Fruit fly (Drosophila melanogaster) whole organism, prepupa: Measurements from ENCODE around the gene CG3868.

ENCODE experiments used
- Blimp-1 ChIP-seq: fragments of 200-800 bp; sonication (Bioruptor generic); optimal IDR thresholded peaks from 3 replicates; lab custom pipeline; 2017; ENCODE audit warnings: missing biosample characterization, missing genetic modification characterization, mild to moderate bottlenecking, moderate library complexity, missing genetic modification reagents
- CG11294 ChIP-seq: fragments of 200-800 bp; sonication (Bioruptor generic); IDR thresholded peaks from 2 replicates; pipeline ENCODE4 v1.3.6; 2022; ENCODE audit warnings: missing biosample characterization, missing genetic modification characterization
- CG11762 ChIP-seq: fragments of 200-800 bp; sonication (Bioruptor generic); optimal IDR thresholded peaks from 3 replicates; lab custom pipeline; 2016; ENCODE audit warnings: missing biosample characterization, missing genetic modification characterization; ENCODE audit not compliant: insufficient read depth
- CG15336 ChIP-seq: fragments of 200-800 bp; sonication (Bioruptor generic); IDR thresholded peaks from 2 replicates; pipeline ENCODE4 v1.3.6; 2022; ENCODE audit warnings: missing biosample characterization, missing genetic modification characterization
- CG16779 ChIP-seq: fragments of 200-800 bp; sonication (Bioruptor generic); optimal IDR thresholded peaks from 3 replicates; lab custom pipeline; 2017; ENCODE audit warnings: missing biosample characterization, mild to moderate bottlenecking, missing genetic modification characterization
- CG31627 ChIP-seq: fragments of 200-800 bp; sonication (Bioruptor generic); optimal IDR thresholded peaks from 3 replicates; lab custom pipeline; 2016; ENCODE audit warnings: missing biosample characterization, missing genetic modification characterization
- CG34406 ChIP-seq: fragments of 200-800 bp; sonication (Bioruptor generic); optimal IDR thresholded peaks from 3 replicates; lab custom pipeline; 2016; ENCODE audit warnings: missing biosample characterization, missing genetic modification characterization
- CG3919 ChIP-seq: fragments of 200-800 bp; sonication (Bioruptor generic); optimal IDR thresholded peaks from 3 replicates; lab custom pipeline; 2016; ENCODE audit warnings: missing biosample characterization, missing genetic modification characterization
- CG6276 ChIP-seq: fragments of 200-800 bp; sonication (Bioruptor generic); optimal IDR thresholded peaks from 2 replicates; lab custom pipeline; 2017; ENCODE audit warnings: missing biosample characterization, mild to moderate bottlenecking, missing genetic modification characterization
- CG6792 ChIP-seq: fragments of 200-800 bp; sonication (Bioruptor generic); optimal IDR thresholded peaks from 3 replicates; lab custom pipeline; 2016; ENCODE audit warnings: missing biosample characterization, missing genetic modification characterization
- CG6808 ChIP-seq: fragments of 200-800 bp; sonication (Bioruptor generic); optimal IDR thresholded peaks from 3 replicates; lab custom pipeline; 2017; ENCODE audit warnings: missing biosample characterization, missing genetic modification characterization, mild to moderate bottlenecking, moderate library complexity, missing genetic modification reagents
- CG6854 ChIP-seq: fragments of 200-800 bp; sonication (Bioruptor generic); optimal IDR thresholded peaks from 2 replicates; lab custom pipeline; 2017; ENCODE audit warnings: missing biosample characterization, mild to moderate bottlenecking, missing genetic modification characterization
- CG7368 ChIP-seq: fragments of 200-800 bp; sonication (Bioruptor generic); optimal IDR thresholded peaks from 3 replicates; lab custom pipeline; 2016; ENCODE audit warnings: missing biosample characterization, missing genetic modification characterization
- CG9139 ChIP-seq: fragments of 200-800 bp; sonication (Bioruptor generic); optimal IDR thresholded peaks from 3 replicates; lab custom pipeline; 2017; ENCODE audit warnings: missing biosample characterization, mild to moderate bottlenecking, missing genetic modification characterization
- Eip75B ChIP-seq: fragments of 200-800 bp; sonication (Bioruptor generic); optimal IDR thresholded peaks from 3 replicates; lab custom pipeline; 2016; ENCODE audit warnings: missing biosample characterization, missing genetic modification characterization
- Eip93F ChIP-seq: fragments of 200-800 bp; sonication (Bioruptor generic); optimal IDR thresholded peaks from 2 replicates; lab custom pipeline; 2016; ENCODE audit warnings: missing biosample characterization, mild to moderate bottlenecking, missing genetic modification characterization
- Ets21C ChIP-seq: fragments of 200-800 bp; sonication (Bioruptor generic); optimal IDR thresholded peaks from 3 replicates; lab custom pipeline; 2016; ENCODE audit warnings: missing biosample characterization, missing genetic modification characterization
- Ets96B ChIP-seq: fragments of 200-800 bp; optimal IDR thresholded peaks from 2 replicates; lab custom pipeline; 2019; ENCODE audit warnings: missing biosample characterization, mild to moderate bottlenecking, missing genetic modification characterization, moderate library complexity
- Gug ChIP-seq: fragments of 200-800 bp; sonication (Bioruptor generic); IDR thresholded peaks from 2 replicates; pipeline ENCODE4 v1.3.6; 2022; ENCODE audit warnings: missing biosample characterization, missing genetic modification characterization
- Hr39 ChIP-seq: fragments of 200-800 bp; sonication (Bioruptor generic); optimal IDR thresholded peaks from 2 replicates; lab custom pipeline; 2016; ENCODE audit warnings: missing biosample characterization, missing genetic modification characterization
- Hr4 ChIP-seq: fragments of 200-800 bp; sonication (Bioruptor generic); optimal IDR thresholded peaks from 3 replicates; lab custom pipeline; 2016; ENCODE audit warnings: missing biosample characterization, missing genetic modification characterization
- Met ChIP-seq: fragments of 200-800 bp; sonication (Bioruptor generic); optimal IDR thresholded peaks from 3 replicates; lab custom pipeline; 2016; ENCODE audit warnings: missing biosample characterization, missing genetic modification characterization
- OdsH ChIP-seq: fragments of 200-800 bp; sonication (Bioruptor generic); optimal IDR thresholded peaks from 3 replicates; lab custom pipeline; 2016; ENCODE audit warnings: missing biosample characterization, missing genetic modification characterization
- Smox ChIP-seq: fragments of 200-800 bp; sonication (Bioruptor generic); optimal IDR thresholded peaks from 3 replicates; lab custom pipeline; 2016; ENCODE audit warnings: missing biosample characterization, missing genetic modification characterization
- Sox102F ChIP-seq: fragments of 200-800 bp; sonication (Bioruptor generic); optimal IDR thresholded peaks from 2 replicates; lab custom pipeline; 2016; ENCODE audit warnings: missing biosample characterization, mild to moderate bottlenecking, missing genetic modification characterization
- Sox14 ChIP-seq: fragments of 200-800 bp; sonication (Bioruptor generic); optimal IDR thresholded peaks from 3 replicates; lab custom pipeline; 2016; ENCODE audit warnings: missing biosample characterization, missing genetic modification characterization
- Sox15 ChIP-seq: fragments of 200-800 bp; sonication (Bioruptor generic); optimal IDR thresholded peaks from 3 replicates; lab custom pipeline; 2016; ENCODE audit warnings: missing biosample characterization, missing genetic modification characterization
- achi ChIP-seq: fragments of 200-800 bp; sonication (Bioruptor generic); optimal IDR thresholded peaks from 3 replicates; lab custom pipeline; 2016; ENCODE audit warnings: missing biosample characterization, missing genetic modification characterization
- acj6 ChIP-seq: fragments of 200-800 bp; sonication (Bioruptor generic); optimal IDR thresholded peaks from 3 replicates; lab custom pipeline; 2016; ENCODE audit warnings: missing biosample characterization, missing genetic modification characterization
- cyc ChIP-seq: fragments of 200-800 bp; sonication (Bioruptor generic); optimal IDR thresholded peaks from 3 replicates; lab custom pipeline; 2016; ENCODE audit warnings: missing biosample characterization, missing genetic modification characterization
- dac ChIP-seq: fragments of 200-800 bp; sonication (Bioruptor generic); optimal IDR thresholded peaks from 2 replicates; lab custom pipeline; 2017; ENCODE audit warnings: missing biosample characterization, mild to moderate bottlenecking, missing genetic modification characterization
- eg ChIP-seq: fragments of 200-800 bp; sonication (Bioruptor generic); IDR thresholded peaks from 3 replicates; pipeline ENCODE4 v1.3.6; 2022; ENCODE audit warnings: missing biosample characterization, missing genetic modification characterization
- fd59A ChIP-seq: fragments of 200-800 bp; sonication (Bioruptor generic); optimal IDR thresholded peaks from 2 replicates; lab custom pipeline; 2017; ENCODE audit warnings: missing biosample characterization, mild to moderate bottlenecking, missing genetic modification characterization, missing genetic modification reagents
- fd85E ChIP-seq: fragments of 200-800 bp; sonication (Bioruptor generic); optimal IDR thresholded peaks from 3 replicates; lab custom pipeline; 2016; ENCODE audit warnings: missing biosample characterization, missing genetic modification characterization
- fkh ChIP-seq: fragments of 200-800 bp; sonication (Bioruptor generic); optimal IDR thresholded peaks from 3 replicates; lab custom pipeline; 2017; ENCODE audit warnings: missing biosample characterization, mild to moderate bottlenecking, missing genetic modification characterization, moderate library complexity
- lz ChIP-seq: fragments of 200-800 bp; sonication (Bioruptor generic); optimal IDR thresholded peaks from 3 replicates; lab custom pipeline; 2016; ENCODE audit warnings: missing biosample characterization, missing genetic modification characterization
- net ChIP-seq: fragments of 200-800 bp; sonication (Bioruptor generic); optimal IDR thresholded peaks from 3 replicates; lab custom pipeline; 2016; ENCODE audit warnings: missing biosample characterization, missing genetic modification characterization
- pdm3 ChIP-seq: fragments of 200-800 bp; sonication (Bioruptor generic); optimal IDR thresholded peaks from 3 replicates; lab custom pipeline; 2016; ENCODE audit warnings: missing biosample characterization, missing genetic modification characterization
- spab ChIP-seq: fragments of 200-800 bp; sonication (Bioruptor generic); optimal IDR thresholded peaks from 2 replicates; lab custom pipeline; 2017; ENCODE audit warnings: missing biosample characterization, mild to moderate bottlenecking, missing genetic modification characterization, missing genetic modification reagents
- ss ChIP-seq, 2 experiments: fragments of 200-800 bp; sonication (Bioruptor generic); optimal IDR thresholded peaks; 2 replicates in 1 of 2; 3 replicates in 1 of 2; lab custom pipeline; 2017 to 2018; ENCODE audit warnings: mild to moderate bottlenecking in 2 of 2, missing biosample characterization in 2 of 2, missing genetic modification characterization in 2 of 2, moderate library complexity in 1 of 2
- svp ChIP-seq: fragments of 200-800 bp; sonication (Bioruptor generic); peaks from one replicate; lab custom pipeline; 2016; ENCODE audit warnings: missing biosample characterization, missing genetic modification characterization
- topi ChIP-seq: fragments of 200-800 bp; sonication (Bioruptor generic); optimal IDR thresholded peaks from 3 replicates; lab custom pipeline; 2016; ENCODE audit warnings: missing biosample characterization, missing genetic modification characterization

The CG3868 gene

dm6 chr3L:14363103-14363751, 39.3 kb downstream of the CG3868 start (continued):
- TF ChIP-seq ss (GFP tag; optimal IDR thresholded peaks at IDR 0.05; lab: Kevin White, UChicago) (peak; percentile 13 to 39), Ets96B (tag; lab: Kevin White, UChicago) (peak; percentile 67), cyc (GFP tag; lab: Kevin White, UChicago) (peak; percentile 22), Smox (GFP tag; lab: Kevin White, UChicago) (peak; percentile 16), CG11762 (GFP tag; lab: Kevin White, UChicago) (peak; percentile 53), fd85E (GFP tag; lab: Kevin White, UChicago) (no peak), Sox102F (GFP tag; lab: Kevin White, UChicago) (peak; percentile 25), OdsH (GFP tag; lab: Kevin White, UChicago) (peak; percentile 75), lz (GFP tag; lab: Kevin White, UChicago) (peak; percentile 25), spab (peak; percentile 48), acj6 (GFP tag; lab: Kevin White, UChicago) (peak; percentile 72), Sox14 (GFP tag; lab: Kevin White, UChicago) (peak; percentile 17), CG6854 (no peak), eg (GFP tag; lab: Robert Waterston, UW) (peak; percentile 49; the same call in 1 of the 3 replicates), fd59A (GFP tag; lab: Kevin White, UChicago) (peak; percentile 47), CG9139 (GFP tag; lab: Kevin White, UChicago) (no peak), fkh (GFP tag; lab: Kevin White, UChicago) (no peak), Ets21C (GFP tag; lab: Kevin White, UChicago) (no peak), CG11294 (GFP tag; lab: Robert Waterston, UW) (no peak; the same call in 1 of the 2 replicates), Blimp-1 (GFP tag; lab: Kevin White, UChicago) (no peak), Sox15 (GFP tag; lab: Kevin White, UChicago) (peak; percentile 41), achi (GFP tag; lab: Kevin White, UChicago) (peak; percentile 59), Gug (GFP tag; lab: Robert Waterston, UW) (peak; percentile 47; the same call in 1 of the 2 replicates), Met (GFP tag; lab: Kevin White, UChicago) (peak; percentile 54), CG15336 (peak; percentile 62), Hr39 (peak; percentile 30), Eip75B (peak; percentile 14), CG6808 (peak; percentile 48), CG7368 (GFP tag; lab: Kevin White, UChicago) (peak; percentile 36)
- TF ChIP-seq, all 60 proteins: peak for 48

DNA sequence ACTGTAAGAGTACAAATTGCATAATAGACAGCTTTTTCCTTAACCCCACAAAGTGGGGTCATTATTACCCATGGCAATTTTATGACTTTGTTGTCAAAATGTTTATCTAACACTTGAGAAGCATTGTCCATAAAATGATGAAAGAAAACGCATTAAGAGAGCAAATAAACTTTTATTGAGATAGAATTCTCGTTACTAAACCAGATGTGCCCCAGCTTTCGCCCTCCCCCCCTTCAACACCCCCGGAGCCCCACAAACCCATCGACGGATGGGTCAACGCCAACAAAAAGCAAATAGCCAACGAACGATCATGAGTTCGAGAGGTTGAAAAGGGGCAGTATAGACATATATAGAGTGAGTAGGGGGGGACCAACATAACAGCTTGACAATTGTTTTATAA, 39.9 kb downstream of the CG3868 start:
- no peak for TF ChIP-seq CG34406 (GFP tag; lab: Kevin White, UChicago)
- peak; percentile 20 for TF ChIP-seq fkh (GFP tag; lab: Kevin White, UChicago)

DNA sequence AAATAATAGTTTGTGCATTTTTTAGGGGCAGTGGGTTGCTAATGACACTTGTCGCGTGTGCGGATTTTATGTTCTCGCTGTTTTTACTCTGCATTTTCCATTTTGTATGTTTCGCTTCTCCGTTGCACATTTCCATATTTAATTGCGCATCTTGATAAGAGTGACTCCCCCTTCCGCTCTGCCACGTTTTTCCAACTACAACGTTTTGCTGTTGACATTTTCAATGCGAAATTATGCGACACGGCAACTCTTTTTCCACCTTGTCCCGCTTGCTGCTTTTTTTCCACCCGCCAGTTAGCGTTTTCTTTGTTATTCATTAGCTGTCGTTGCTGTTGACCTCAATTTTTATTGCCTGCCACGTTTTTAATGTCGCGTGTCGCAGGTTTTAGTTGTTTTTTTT, 40.5 kb downstream of the CG3868 start:
- TF ChIP-seq pdm3 (GFP tag; lab: Kevin White, UChicago) (no peak), ss (GFP tag; optimal IDR thresholded peaks at IDR 0.05; lab: Kevin White, UChicago) (peak in 1 of 2 experiments; percentile 31)
- TF ChIP-seq, all 60 proteins: peak for 1

- TF ChIP-seq CG9139 (GFP tag; lab: Kevin White, UChicago) (no peak), CG16779 (tag; lab: Kevin White, UChicago) (no peak), topi (no peak), CG6808 (no peak), Eip75B (no peak), CG31627 (GFP tag; lab: Kevin White, UChicago) (no peak), CG6792 (GFP tag; lab: Kevin White, UChicago) (no peak), CG3919 (peak; percentile 33), Hr4 (GFP tag; lab: Kevin White, UChicago) (no peak), Sox14 (GFP tag; lab: Kevin White, UChicago) (no peak), Sox102F (GFP tag; lab: Kevin White, UChicago) (no peak), CG6276 (GFP tag; lab: Kevin White, UChicago) (peak; percentile 18), Blimp-1 (GFP tag; lab: Kevin White, UChicago) (no peak), dac (GFP tag; lab: Kevin White, UChicago) (no peak), Smox (GFP tag; lab: Kevin White, UChicago) (no peak), svp (peak; percentile 5), Eip93F (GFP tag; lab: Kevin White, UChicago) (no peak), net (GFP tag; lab: Kevin White, UChicago) (no peak), cyc (GFP tag; lab: Kevin White, UChicago) (no peak), Ets96B (tag; lab: Kevin White, UChicago) (peak; percentile 1)
These were observed 42.5 kb downstream of the CG3868 start for dm6 chr3L:14359815-14360719.
